Fruit fly (Drosophila melanogaster) Kc167 (cell line): ENCODE measurements around the gene CG5245.

Experiments used
- Myc ChIP-seq: fragments of >200 bp; optimal IDR thresholded peaks from 2 replicates; lab custom pipeline; 2017; ENCODE audit warnings: missing external identifiers
- Sin3A ChIP-seq: fragments of >200 bp; optimal IDR thresholded peaks from 2 replicates; lab custom pipeline; 2018; ENCODE audit warnings: missing external identifiers
- h ChIP-seq: fragments of >200 bp; optimal IDR thresholded peaks from 3 replicates; lab custom pipeline; 2018; ENCODE audit warnings: missing external identifiers
- psq ChIP-seq: fragments of >200 bp; optimal IDR thresholded peaks from 2 replicates; lab custom pipeline; 2017; ENCODE audit warnings: missing external identifiers
- ttk ChIP-seq: sonication (Bioruptor generic); optimal IDR thresholded peaks from 2 replicates; lab custom pipeline; 2017; ENCODE audit warnings: missing external identifiers

dm6 chr3R:12443769-12444168 is 14.4 kb downstream of the CG5245 start:
- TF ChIP-seq psq (lab: Kevin White, UChicago) (no peak), Sin3A (no peak), ttk (lab: Kevin White, UChicago) (no peak), h (lab: Kevin White, UChicago) (no peak), Myc (lab: Kevin White, UChicago) (no peak)
